Fruit fly (Drosophila melanogaster): ENCODE data around the gene CG34166.

DNA sequence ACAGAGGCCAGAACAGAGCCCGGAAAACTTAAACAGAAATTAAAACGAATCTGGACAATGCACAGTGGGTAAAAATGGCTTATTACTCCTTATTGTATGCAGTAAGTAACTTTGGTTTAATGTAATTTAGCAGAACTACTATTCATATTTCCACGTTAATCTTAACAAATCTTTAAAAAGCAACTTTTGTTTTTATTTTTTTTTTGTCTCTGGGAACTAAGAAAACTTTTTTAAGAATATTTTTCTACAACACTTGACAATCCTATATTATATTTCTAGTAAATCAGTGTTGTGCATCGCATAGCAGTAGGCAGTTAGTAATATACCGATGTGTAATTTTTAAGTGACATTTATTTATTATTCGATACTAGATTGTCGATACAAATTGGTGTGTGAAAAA is 22.6 kb downstream of the CG34166 start, which contains the start of gene CG4701:
- TF ChIP-seq Sin3A (optimal IDR thresholded peaks at IDR 0.05) (no peak), h (optimal IDR thresholded peaks at IDR 0.05) (no peak), psq (optimal IDR thresholded peaks at IDR 0.05) (no peak), insv (optimal IDR thresholded peaks at IDR 0.05) (no peak), ttk (optimal IDR thresholded peaks at IDR 0.05) (no peak)

All from Kc167 (cell line).